Worm (Caenorhabditis elegans) whole organism, young adult: ENCODE measurements around the gene Y71H2AM.6.

ENCODE experiments used
- F23B12.7 ChIP-seq: sonication (generic microtip); optimal IDR thresholded peaks from 2 replicates; lab custom pipeline; 2017; ENCODE audit warnings: missing genetic modification characterization, mild to moderate bottlenecking, missing compliant biosample characterization, antibody characterized with exemption, moderate library complexity; ENCODE audit not compliant: insufficient read depth
- F33H1.4 ChIP-seq: fragments of 200-800 bp; sonication (Bioruptor generic); IDR thresholded peaks from 2 replicates; pipeline ENCODE4 v1.3.6; 2022; ENCODE audit warnings: missing genetic modification reagents, missing genetic modification characterization, missing compliant biosample characterization
- F37B4.10 ChIP-seq: fragments of 200-800 bp; sonication (Bioruptor generic); IDR thresholded peaks from 2 replicates; pipeline ENCODE4 v1.3.6; 2022; ENCODE audit warnings: missing genetic modification characterization, missing compliant biosample characterization
- F39B2.1 ChIP-seq: fragments of 200-800 bp; sonication (Bioruptor generic); IDR thresholded peaks from 2 replicates; pipeline ENCODE4 v1.3.6; 2022; ENCODE audit warnings: missing genetic modification reagents, missing genetic modification characterization, missing compliant biosample characterization
- F49E8.2 ChIP-seq: sonication (generic microtip); optimal IDR thresholded peaks from 3 replicates; lab custom pipeline; 2017; ENCODE audit warnings: missing genetic modification characterization, mild to moderate bottlenecking, missing compliant biosample characterization, antibody characterized with exemption, moderate library complexity; ENCODE audit not compliant: insufficient read depth
- F55B11.4 ChIP-seq: sonication (generic microtip); optimal IDR thresholded peaks from 2 replicates; lab custom pipeline; 2016; ENCODE audit warnings: missing compliant biosample characterization, missing genetic modification characterization, borderline replicate concordance; ENCODE audit not compliant: insufficient read depth
- F57A8.1 ChIP-seq: fragments of 200-800 bp; sonication (Bioruptor generic); optimal IDR thresholded peaks from 2 replicates; lab custom pipeline; 2018; ENCODE audit warnings: mild to moderate bottlenecking, missing genetic modification characterization, moderate library complexity, missing compliant biosample characterization
- Y53G8AR.9 ChIP-seq: fragments of 200-800 bp; sonication (Bioruptor generic); conservative IDR thresholded peaks from 2 replicates; pipeline ENCODE4 v1.3.6; 2022; ENCODE audit warnings: missing genetic modification reagents, missing genetic modification characterization, missing compliant biosample characterization
- Y67H2A.10 ChIP-seq: fragments of 200-800 bp; sonication (Bioruptor generic); conservative IDR thresholded peaks from 2 replicates; pipeline ENCODE4 v1.3.6; 2022; ENCODE audit warnings: missing genetic modification reagents, missing genetic modification characterization, missing compliant biosample characterization
- Y95B8A.8 ChIP-seq: fragments of 200-800 bp; sonication (Bioruptor generic); IDR thresholded peaks from 2 replicates; pipeline ENCODE4 v1.3.6; 2022; ENCODE audit warnings: missing genetic modification reagents, missing genetic modification characterization, missing compliant biosample characterization
- aptf-3 ChIP-seq: fragments of 200-800 bp; sonication (Bioruptor generic); IDR thresholded peaks from 2 replicates; pipeline ENCODE4 v1.3.6; 2022; ENCODE audit warnings: missing genetic modification characterization, missing compliant biosample characterization
- attf-3 ChIP-seq: fragments of 200-800 bp; sonication (Bioruptor generic); conservative IDR thresholded peaks from 2 replicates; pipeline ENCODE4 v1.3.6; 2022; ENCODE audit warnings: missing genetic modification reagents, missing genetic modification characterization, missing compliant biosample characterization
- attf-5 ChIP-seq: fragments of 200-800 bp; sonication (Bioruptor generic); optimal IDR thresholded peaks from 2 replicates; lab custom pipeline; 2018; ENCODE audit warnings: mild to moderate bottlenecking, missing genetic modification characterization, missing compliant biosample characterization
- bed-2 ChIP-seq: fragments of 200-800 bp; sonication (Bioruptor generic); IDR thresholded peaks from 2 replicates; pipeline ENCODE4 v1.3.6; 2022; ENCODE audit warnings: missing genetic modification reagents, missing genetic modification characterization, missing compliant biosample characterization
- ccch-3 ChIP-seq: fragments of 200-800 bp; sonication (Bioruptor generic); optimal IDR thresholded peaks from 2 replicates; lab custom pipeline; 2018; ENCODE audit warnings: mild to moderate bottlenecking, missing genetic modification characterization, missing compliant biosample characterization
- ceh-27 ChIP-seq: fragments of 200-800 bp; sonication (Bioruptor generic); optimal IDR thresholded peaks from 2 replicates; lab custom pipeline; 2018; ENCODE audit warnings: mild to moderate bottlenecking, missing genetic modification characterization, moderate library complexity, missing compliant biosample characterization
- ceh-79 ChIP-seq: sonication (generic microtip); optimal IDR thresholded peaks from 2 replicates; lab custom pipeline; 2017; ENCODE audit warnings: mild to moderate bottlenecking, missing genetic modification characterization, missing compliant biosample characterization
- chd-7 ChIP-seq: sonication (generic microtip); optimal IDR thresholded peaks from 2 replicates; lab custom pipeline; 2016; ENCODE audit warnings: mild to moderate bottlenecking, missing genetic modification characterization, moderate library complexity, missing compliant biosample characterization
- dox-1 ChIP-seq: fragments of 200-800 bp; sonication (Bioruptor generic); IDR thresholded peaks from 2 replicates; pipeline ENCODE4 v1.3.6; 2022; ENCODE audit warnings: missing genetic modification reagents, missing genetic modification characterization, missing compliant biosample characterization
- dpl-1 ChIP-seq: fragments of 150-350 bp; optimal IDR thresholded peaks from 2 replicates; lab custom pipeline; 2014; ENCODE audit warnings: missing biosample characterization, missing genetic modification reagents, missing genetic modification characterization
- him-1 ChIP-seq: sonication (generic microtip); optimal IDR thresholded peaks from 2 replicates; lab custom pipeline; 2016; ENCODE audit warnings: missing genotype, missing genetic modification reagents, missing genetic modification characterization, missing compliant biosample characterization
- hlh-26 ChIP-seq: fragments of 200-800 bp; sonication (Bioruptor generic); conservative IDR thresholded peaks from 2 replicates; pipeline ENCODE4 v1.3.6; 2022; ENCODE audit warnings: missing genetic modification reagents, missing genetic modification characterization, missing compliant biosample characterization
- hrde-1 ChIP-seq: sonication (generic microtip); optimal IDR thresholded peaks from 2 replicates; lab custom pipeline; 2016; ENCODE audit warnings: missing genetic modification characterization, mild to moderate bottlenecking, missing compliant biosample characterization, moderate library complexity, missing genotype, missing genetic modification reagents, borderline replicate concordance
- lin-26 ChIP-seq: fragments of 200-800 bp; sonication (Bioruptor generic); IDR thresholded peaks from 2 replicates; pipeline ENCODE4 v1.3.6; 2022; ENCODE audit warnings: missing genetic modification reagents, missing genetic modification characterization, missing compliant biosample characterization
- lin-40 ChIP-seq: sonication (generic microtip); optimal IDR thresholded peaks from 2 replicates; lab custom pipeline; 2016; ENCODE audit warnings: missing genetic modification characterization, mild to moderate bottlenecking, missing compliant biosample characterization, missing genotype, missing genetic modification reagents
- lin-54 ChIP-seq: fragments of 200-800 bp; sonication (Bioruptor generic); optimal IDR thresholded peaks from 2 replicates; lab custom pipeline; 2018; ENCODE audit warnings: mild to moderate bottlenecking, missing genetic modification characterization, missing compliant biosample characterization
- madf-3 ChIP-seq: fragments of 200-800 bp; sonication (Bioruptor generic); IDR thresholded peaks from 2 replicates; pipeline ENCODE4 v1.3.6; 2022; ENCODE audit warnings: missing genetic modification reagents, missing genetic modification characterization, missing compliant biosample characterization
- mcd-1 ChIP-seq: fragments of 200-800 bp; sonication (Bioruptor generic); IDR thresholded peaks from 2 replicates; pipeline ENCODE4 v1.3.6; 2022; ENCODE audit warnings: missing genetic modification reagents, missing genetic modification characterization, missing compliant biosample characterization
- mes-4 ChIP-seq: sonication (generic microtip); optimal IDR thresholded peaks from 2 replicates; lab custom pipeline; 2016; ENCODE audit warnings: missing genotype, missing genetic modification characterization, missing compliant biosample characterization
- nfya-2 ChIP-seq: fragments of 200-800 bp; sonication (Bioruptor generic); IDR thresholded peaks from 2 replicates; pipeline ENCODE4 v1.3.6; 2022; ENCODE audit warnings: missing genetic modification reagents, missing genetic modification characterization, missing compliant biosample characterization
- nfyb-1 ChIP-seq: fragments of 200-800 bp; sonication (Bioruptor generic); IDR thresholded peaks from 2 replicates; pipeline ENCODE4 v1.3.6; 2022; ENCODE audit warnings: missing genetic modification reagents, missing genetic modification characterization, missing compliant biosample characterization
- nhr-120 ChIP-seq: fragments of 200-800 bp; sonication (Bioruptor generic); IDR thresholded peaks from 2 replicates; pipeline ENCODE4 v1.3.6; 2022; ENCODE audit warnings: missing genetic modification characterization, missing compliant biosample characterization
- nhr-179 ChIP-seq: sonication (generic microtip); optimal IDR thresholded peaks from 2 replicates; lab custom pipeline; 2016; ENCODE audit warnings: mild to moderate bottlenecking, missing genetic modification characterization, missing compliant biosample characterization
- nhr-80 ChIP-seq: sonication (generic microtip); optimal IDR thresholded peaks from 2 replicates; lab custom pipeline; 2016; ENCODE audit warnings: missing genetic modification characterization, missing compliant biosample characterization
- pha-4 ChIP-seq: fragments of 150-350 bp; sonication (generic microtip); optimal IDR thresholded peaks from 2 replicates; lab custom pipeline; 2014; ENCODE audit warnings: missing biosample characterization, missing genetic modification reagents, missing genetic modification characterization
- rcor-1 ChIP-seq: fragments of 200-800 bp; sonication (Bioruptor generic); IDR thresholded peaks from 2 replicates; pipeline ENCODE4 v1.3.6; 2022; ENCODE audit warnings: missing genetic modification reagents, missing genetic modification characterization, missing compliant biosample characterization
- rec-8 ChIP-seq, 2 experiments: sonication (generic microtip); optimal IDR thresholded peaks; 2 replicates each; lab custom pipeline; 2016; ENCODE audit warnings: mild to moderate bottlenecking in 2 of 2, missing genetic modification characterization in 2 of 2, missing genetic modification reagents in 2 of 2, missing genotype in 2 of 2, missing biosample characterization in 1 of 2, missing compliant biosample characterization in 1 of 2, moderate library complexity in 1 of 2
- rpc-1 ChIP-seq, 2 experiments: fragments of 150-350 bp in 1 of 2; sonication (generic microtip) in 1 of 2; optimal IDR thresholded peaks; 2 replicates each; lab custom pipeline; 2014 to 2018; ENCODE audit warnings: missing biosample characterization in 1 of 2, missing genetic modification characterization in 1 of 2, missing genetic modification reagents in 1 of 2, missing genotype in 1 of 2
- snpc-1.1 ChIP-seq: sonication (generic microtip); optimal IDR thresholded peaks from 2 replicates; lab custom pipeline; 2017; ENCODE audit warnings: missing genetic modification characterization, mild to moderate bottlenecking, missing compliant biosample characterization, antibody characterized with exemption, moderate library complexity, missing genotype, missing genetic modification reagents; ENCODE audit not compliant: insufficient read depth
- ztf-18 ChIP-seq: sonication (generic microtip); optimal IDR thresholded peaks from 2 replicates; lab custom pipeline; 2016; ENCODE audit warnings: missing genotype, mild to moderate bottlenecking, missing genetic modification characterization, missing compliant biosample characterization
- ztf-22 ChIP-seq: fragments of 200-800 bp; sonication (Bioruptor generic); optimal IDR thresholded peaks from 2 replicates; lab custom pipeline; 2018; ENCODE audit warnings: mild to moderate bottlenecking, missing genetic modification characterization, moderate library complexity, missing compliant biosample characterization
- ztf-25 ChIP-seq: fragments of 200-800 bp; sonication (Bioruptor generic); IDR thresholded peaks from 2 replicates; pipeline ENCODE4 v1.3.6; 2022; ENCODE audit warnings: missing genetic modification reagents, missing genetic modification characterization, missing compliant biosample characterization
- ztf-26 ChIP-seq: sonication (generic microtip); optimal IDR thresholded peaks from 2 replicates; lab custom pipeline; 2017; ENCODE audit warnings: missing genetic modification characterization, missing compliant biosample characterization
- ztf-3 ChIP-seq: fragments of 200-800 bp; sonication (Bioruptor generic); optimal IDR thresholded peaks from 2 replicates; lab custom pipeline; 2018; ENCODE audit warnings: mild to moderate bottlenecking, missing genetic modification characterization, missing compliant biosample characterization
- ztf-6 ChIP-seq: fragments of 200-800 bp; sonication (Bioruptor generic); IDR thresholded peaks from 2 replicates; pipeline ENCODE4 v1.3.6; 2022; ENCODE audit warnings: missing genetic modification reagents, missing genetic modification characterization, missing compliant biosample characterization

Gene Y71H2AM.6

ce11 chrIII:2768635-2769034, 12.2 kb upstream of the Y71H2AM.6 start, which contains the start of gene swsn-3 (continued):
- no peak for TF ChIP-seq ztf-6 (GFP tag; lab: Robert Waterston, UW)
- peak; percentile 43 for TF ChIP-seq nhr-80 (tag; lab: Kevin White, UChicago)
- TF ChIP-seq nfya-2, result no peak
- TF ChIP-seq nfyb-1 (GFP tag; lab: Robert Waterston, UW), result peak; percentile 77
- no peak for TF ChIP-seq ccch-3
- no peak for TF ChIP-seq hlh-26 (GFP tag; lab: Robert Waterston, UW)
- TF ChIP-seq F33H1.4 (GFP tag; lab: Robert Waterston, UW), result peak; percentile 71
- no peak for TF ChIP-seq bed-2 (GFP tag; lab: Robert Waterston, UW)
- peak; percentile 97 for TF ChIP-seq mcd-1
- TF ChIP-seq ztf-3 (GFP tag; lab: Kevin White, UChicago), result no peak
- no peak for TF ChIP-seq chd-7
- TF ChIP-seq lin-54, result peak; percentile 86
- TF ChIP-seq Y95B8A.8 (GFP tag; lab: Robert Waterston, UW), result no peak
- TF ChIP-seq madf-3 (GFP tag; lab: Robert Waterston, UW), result 0 out of 2 replicates have a peak, but pooled peaks have one; percentile 37
- TF ChIP-seq F57A8.1 (GFP tag; lab: Kevin White, UChicago), result no peak
- TF ChIP-seq ztf-25 (GFP tag; lab: Robert Waterston, UW), result 0 out of 2 replicates have a peak, but pooled peaks have one; percentile 39
- TF ChIP-seq dox-1 (GFP tag; lab: Robert Waterston, UW), result peak; percentile 87
- TF ChIP-seq lin-40, result peak; percentile 80
- TF ChIP-seq F49E8.2 (tag; lab: Kevin White, UChicago), result peak; percentile 73
- TF ChIP-seq Y67H2A.10 (GFP tag; lab: Robert Waterston, UW), result peak; percentile 79
- TF ChIP-seq lin-26 (GFP tag; lab: Robert Waterston, UW), result no peak
- TF ChIP-seq ztf-26 (tag; lab: Kevin White, UChicago), result peak; percentile 53
- no peak for TF ChIP-seq mes-4 (tag; lab: Kevin White, UChicago)
- no peak for TF ChIP-seq F39B2.1 (GFP tag; lab: Robert Waterston, UW)
- peak; percentile 69 for TF ChIP-seq Y53G8AR.9
- TF ChIP-seq rpc-1 (optimal IDR thresholded peaks at IDR 0.05; lab: Kevin White, UChicago), result peak; percentile 47
- TF ChIP-seq rpc-1 (tag; optimal IDR thresholded peaks at IDR 0.05; lab: Kevin White, UChicago), result peak; percentile 1
- TF ChIP-seq dpl-1, result peak; percentile 65
- TF ChIP-seq ztf-22 (GFP tag; lab: Kevin White, UChicago), result no peak
- TF ChIP-seq rec-8 (tag; optimal IDR thresholded peaks at IDR 0.05; lab: Kevin White, UChicago), result peak; percentile 56 to 88
- no peak for TF ChIP-seq aptf-3
- TF ChIP-seq F23B12.7 (tag; lab: Kevin White, UChicago), result peak; percentile 86
- TF ChIP-seq pha-4 (tag; lab: Kevin White, UChicago), result peak; percentile 24
- TF ChIP-seq nhr-179 (tag; lab: Kevin White, UChicago), result no peak
- TF ChIP-seq hrde-1 (tag; lab: Kevin White, UChicago), result no peak
- TF ChIP-seq attf-5 (GFP tag; lab: Kevin White, UChicago), result peak; percentile 99
- peak; percentile 86 for TF ChIP-seq rcor-1 (GFP tag; lab: Robert Waterston, UW)
- TF ChIP-seq ceh-27 (GFP tag; lab: Kevin White, UChicago), result peak; percentile 52
- TF ChIP-seq F55B11.4, result no peak
- TF ChIP-seq attf-3, result no peak; the same call in 1 of the 2 replicates
- TF ChIP-seq ceh-79, result no peak
- 0 out of 2 replicates have a peak, but pooled peaks have one; percentile 58 for TF ChIP-seq F37B4.10 (GFP tag; lab: Robert Waterston, UW)
- TF ChIP-seq snpc-1.1 (tag; lab: Kevin White, UChicago), result peak; percentile 68
- no peak for TF ChIP-seq nhr-120 (GFP tag; lab: Robert Waterston, UW)
- TF ChIP-seq him-1 (tag; lab: Kevin White, UChicago), result peak; percentile 62
- peak; percentile 57 for TF ChIP-seq ztf-18 (tag; lab: Kevin White, UChicago)
